Worm (Caenorhabditis elegans) whole organism, L4 larva: ENCODE measurements around the gene F15E6.5.

Source experiments
- T20F7.1 ChIP-seq: fragments of 200-800 bp; sonication (Bioruptor generic); optimal IDR thresholded peaks from 2 replicates; lab custom pipeline; 2018; ENCODE audit warnings: mild to moderate bottlenecking, missing genetic modification characterization, missing compliant biosample characterization
- Y5F2A.4 ChIP-seq: fragments of 200-800 bp; sonication (Bioruptor generic); optimal IDR thresholded peaks from 2 replicates; lab custom pipeline; 2018; ENCODE audit warnings: mild to moderate bottlenecking, missing genetic modification characterization, missing compliant biosample characterization
- Y75B8A.6 ChIP-seq: fragments of 200-800 bp; sonication (Bioruptor generic); IDR thresholded peaks from 2 replicates; pipeline ENCODE4 v1.3.6; 2022; ENCODE audit warnings: missing genetic modification reagents, missing genetic modification characterization, missing compliant biosample characterization
- aly-2 ChIP-seq: sonication (generic microtip); optimal IDR thresholded peaks from 2 replicates; lab custom pipeline; 2018; ENCODE audit warnings: missing biosample characterization, missing genetic modification characterization
- ama-1 ChIP-seq: fragments of 150-350 bp; optimal IDR thresholded peaks from 2 replicates; lab custom pipeline; 2014; ENCODE audit warnings: inconsistent platforms, mixed read lengths
- attf-4 ChIP-seq: sonication (generic microtip); optimal IDR thresholded peaks from 3 replicates; lab custom pipeline; 2017; ENCODE audit warnings: missing biosample characterization, missing genetic modification characterization
- ceh-28 ChIP-seq: fragments of 150-350 bp; optimal IDR thresholded peaks from 2 replicates; lab custom pipeline; 2014; ENCODE audit warnings: missing biosample characterization, missing genetic modification reagents, missing genetic modification characterization
- ceh-32 ChIP-seq: sonication (generic microtip); optimal IDR thresholded peaks from 2 replicates; lab custom pipeline; 2016; ENCODE audit warnings: mild to moderate bottlenecking, missing genetic modification characterization, missing compliant biosample characterization; ENCODE audit not compliant: poor library complexity
- cey-2 ChIP-seq: sonication (generic microtip); optimal IDR thresholded peaks from 3 replicates; lab custom pipeline; 2017; ENCODE audit warnings: missing genetic modification characterization, mild to moderate bottlenecking, missing compliant biosample characterization, antibody characterized with exemption, borderline replicate concordance; ENCODE audit not compliant: insufficient read depth
- daf-16 ChIP-seq, 3 experiments: sonication (generic microtip); optimal IDR thresholded peaks; 2 replicates each; lab custom pipeline; 2016 to 2017; ENCODE audit warnings: missing genetic modification characterization in 3 of 3, missing genetic modification reagents in 3 of 3, mild to moderate bottlenecking in 2 of 3, missing compliant biosample characterization in 2 of 3, missing biosample characterization in 1 of 3, moderate library complexity in 1 of 3
- daf-19 ChIP-seq: fragments of 200-800 bp; sonication (Bioruptor generic); conservative IDR thresholded peaks from 2 replicates; pipeline ENCODE4 v1.3.6; 2022; ENCODE audit warnings: missing genetic modification characterization, missing compliant biosample characterization
- dmd-6 ChIP-seq: fragments of 200-800 bp; sonication (Bioruptor generic); IDR thresholded peaks from 2 replicates; pipeline ENCODE4 v1.3.6; 2022; ENCODE audit warnings: missing genetic modification reagents, missing genetic modification characterization, missing compliant biosample characterization
- dmd-8 ChIP-seq: fragments of 200-800 bp; sonication (Bioruptor generic); IDR thresholded peaks from 2 replicates; pipeline ENCODE4 v1.3.6; 2022; ENCODE audit warnings: missing genetic modification characterization, missing compliant biosample characterization
- duxl-1 ChIP-seq: sonication (generic microtip); optimal IDR thresholded peaks from 2 replicates; lab custom pipeline; 2016; ENCODE audit warnings: mild to moderate bottlenecking, missing genetic modification characterization, moderate library complexity, missing compliant biosample characterization; ENCODE audit not compliant: poor library complexity
- fos-1 ChIP-seq: fragments of 150-350 bp; optimal IDR thresholded peaks from 2 replicates; lab custom pipeline; 2014; ENCODE audit warnings: missing biosample characterization, missing genetic modification characterization
- gei-8 ChIP-seq: fragments of 200-800 bp; sonication (Bioruptor generic); optimal IDR thresholded peaks from 2 replicates; lab custom pipeline; 2018; ENCODE audit warnings: mild to moderate bottlenecking, missing genetic modification characterization, missing compliant biosample characterization
- hlh-11 ChIP-seq: fragments of 200-800 bp; sonication (Bioruptor generic); optimal IDR thresholded peaks from 2 replicates; lab custom pipeline; 2018; ENCODE audit warnings: mild to moderate bottlenecking, missing genetic modification characterization, missing compliant biosample characterization
- hlh-30 ChIP-seq: sonication (generic microtip); optimal IDR thresholded peaks from 2 replicates; lab custom pipeline; 2017; ENCODE audit warnings: antibody characterized with exemption, mild to moderate bottlenecking, missing genetic modification characterization, missing compliant biosample characterization; ENCODE audit not compliant: insufficient read depth
- lin-13 ChIP-seq: fragments of 150-350 bp; optimal IDR thresholded peaks from 2 replicates; lab custom pipeline; 2014; ENCODE audit warnings: missing biosample characterization, missing genetic modification reagents, missing genetic modification characterization
- lin-29 ChIP-seq: fragments of 200-800 bp; sonication (Bioruptor generic); IDR thresholded peaks from 2 replicates; pipeline ENCODE4 v1.3.6; 2022; ENCODE audit warnings: missing genetic modification reagents, missing genetic modification characterization, missing compliant biosample characterization
- lin-39 ChIP-seq: fragments of 150-350 bp; optimal IDR thresholded peaks from 2 replicates; lab custom pipeline; 2014; ENCODE audit warnings: missing biosample characterization, missing genetic modification reagents, missing genetic modification characterization
- lsy-2 ChIP-seq, 2 experiments: fragments of 150-350 bp in 1 of 2; sonication (generic microtip) in 1 of 2; optimal IDR thresholded peaks; 2 replicates each; lab custom pipeline; 2014 to 2017; ENCODE audit warnings: missing biosample characterization in 2 of 2, missing genetic modification characterization in 2 of 2
- madf-9 ChIP-seq: fragments of 200-800 bp; sonication (Bioruptor generic); conservative IDR thresholded peaks from 2 replicates; pipeline ENCODE4 v1.3.6; 2022; ENCODE audit warnings: missing genetic modification reagents, missing genetic modification characterization, missing compliant biosample characterization
- mxl-2 ChIP-seq: fragments of 200-800 bp; sonication (Bioruptor generic); conservative IDR thresholded peaks from 2 replicates; pipeline ENCODE4 v1.3.6; 2022; ENCODE audit warnings: missing genetic modification reagents, missing genetic modification characterization, missing compliant biosample characterization
- nhr-11 ChIP-seq: fragments of 150-350 bp; optimal IDR thresholded peaks from 2 replicates; lab custom pipeline; 2014; ENCODE audit warnings: missing biosample characterization, missing genetic modification characterization
- nhr-237 ChIP-seq: sonication (generic microtip); optimal IDR thresholded peaks from 2 replicates; lab custom pipeline; 2017; ENCODE audit warnings: missing biosample characterization, missing genetic modification characterization
- nhr-28 ChIP-seq: fragments of 150-350 bp; optimal IDR thresholded peaks from 2 replicates; lab custom pipeline; 2014; ENCODE audit warnings: missing biosample characterization, missing genetic modification characterization
- nhr-42 ChIP-seq: fragments of 200-800 bp; sonication (Bioruptor generic); IDR thresholded peaks from 2 replicates; pipeline ENCODE4 v1.3.6; 2022; ENCODE audit warnings: missing genetic modification characterization, missing compliant biosample characterization
- nhr-48 ChIP-seq: sonication (generic microtip); optimal IDR thresholded peaks from 2 replicates; lab custom pipeline; 2016; ENCODE audit warnings: mild to moderate bottlenecking, missing genetic modification characterization, missing compliant biosample characterization
- nhr-76 ChIP-seq: fragments of 150-350 bp; optimal IDR thresholded peaks from 2 replicates; lab custom pipeline; 2014; ENCODE audit warnings: missing biosample characterization, missing genetic modification characterization
- nhr-77 ChIP-seq: fragments of 150-350 bp; optimal IDR thresholded peaks from 2 replicates; lab custom pipeline; 2014; ENCODE audit warnings: missing biosample characterization, missing genetic modification characterization
- pqm-1 ChIP-seq: sonication (generic microtip); optimal IDR thresholded peaks from 2 replicates; lab custom pipeline; 2017; ENCODE audit warnings: missing biosample characterization, missing genetic modification characterization
- rbr-2 ChIP-seq: sonication (generic microtip); optimal IDR thresholded peaks from 2 replicates; lab custom pipeline; 2016; ENCODE audit warnings: missing genotype, missing genetic modification characterization, missing compliant biosample characterization
- saeg-2 ChIP-seq: fragments of 200-800 bp; sonication (Bioruptor generic); IDR thresholded peaks from 2 replicates; pipeline ENCODE4 v1.3.6; 2022; ENCODE audit warnings: missing genetic modification reagents, missing genetic modification characterization, missing compliant biosample characterization
- set-16 ChIP-seq: fragments of 200-800 bp; sonication (Bioruptor generic); IDR thresholded peaks from 2 replicates; pipeline ENCODE4 v1.3.6; 2022; ENCODE audit warnings: missing genetic modification reagents, missing genetic modification characterization, missing compliant biosample characterization
- skn-1 ChIP-seq: fragments of 150-350 bp; optimal IDR thresholded peaks from 2 replicates; lab custom pipeline; 2014; ENCODE audit warnings: missing biosample characterization, missing genetic modification characterization
- snpc-1.2 ChIP-seq: fragments of 200-800 bp; sonication (Bioruptor generic); IDR thresholded peaks from 2 replicates; pipeline ENCODE4 v1.3.6; 2022; ENCODE audit warnings: missing genetic modification reagents, missing genetic modification characterization, missing compliant biosample characterization
- snpc-4 ChIP-seq: fragments of 150-350 bp; optimal IDR thresholded peaks from 2 replicates; lab custom pipeline; 2014; ENCODE audit warnings: missing biosample characterization, missing genetic modification characterization
- spr-3 ChIP-seq: fragments of 200-800 bp; sonication (Bioruptor generic); optimal IDR thresholded peaks from 2 replicates; lab custom pipeline; 2018; ENCODE audit warnings: mild to moderate bottlenecking, missing genetic modification characterization, missing compliant biosample characterization
- unc-62 ChIP-seq, 3 experiments: fragments of 150-350 bp in 1 of 3; sonication (generic microtip); optimal IDR thresholded peaks in 2 of 3; peaks in 1 of 3; 1 replicate in 1 of 3; 2 replicates in 2 of 3; lab custom pipeline; 2014 to 2017; ENCODE audit warnings: missing biosample characterization in 3 of 3, missing genetic modification characterization in 3 of 3, missing genetic modification reagents in 3 of 3, missing genotype in 1 of 3
- vab-7 ChIP-seq: fragments of 200-800 bp; sonication (Bioruptor generic); IDR thresholded peaks from 2 replicates; pipeline ENCODE4 v1.3.6; 2022; ENCODE audit warnings: missing genetic modification reagents, missing genetic modification characterization, missing compliant biosample characterization
- zag-1 ChIP-seq: fragments of 150-350 bp; optimal IDR thresholded peaks from 2 replicates; lab custom pipeline; 2014; ENCODE audit warnings: missing biosample characterization, missing genetic modification characterization
- zfp-2 ChIP-seq: sonication (generic microtip); optimal IDR thresholded peaks from 2 replicates; lab custom pipeline; 2016; ENCODE audit warnings: mild to moderate bottlenecking, missing genetic modification characterization, missing compliant biosample characterization
- zfp-3 ChIP-seq: fragments of 200-800 bp; sonication (Bioruptor generic); conservative IDR thresholded peaks from 2 replicates; pipeline ENCODE4 v1.3.6; 2022; ENCODE audit warnings: missing genetic modification reagents, missing genetic modification characterization, missing compliant biosample characterization
- zip-2 ChIP-seq: fragments of 150-350 bp; optimal IDR thresholded peaks from 2 replicates; lab custom pipeline; 2014; ENCODE audit warnings: missing biosample characterization, missing genetic modification characterization

Gene F15E6.5

DNA sequence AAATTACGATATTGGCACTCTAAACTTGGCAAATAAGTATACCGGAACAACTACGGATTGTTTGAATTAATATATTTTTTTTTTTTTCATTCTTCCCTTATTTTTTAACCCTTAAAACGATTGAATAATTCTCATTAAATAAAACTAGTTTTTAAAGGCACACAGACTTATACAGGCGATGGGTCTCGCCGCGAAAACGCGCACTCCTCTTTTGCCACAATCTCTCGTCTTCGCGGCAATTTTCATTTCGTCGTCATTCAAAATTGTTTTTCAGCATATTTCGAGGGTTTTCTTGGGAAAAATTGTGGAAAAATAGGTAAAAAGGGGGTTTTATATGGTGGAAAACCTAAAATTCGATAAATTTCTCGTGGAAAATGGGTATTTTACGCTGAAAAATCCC, 42.0 kb upstream of the F15E6.5 start (continued):
- TF ChIP-seq hlh-30 (tag; lab: Kevin White, UChicago) (no peak), zip-2 (tag; lab: Kevin White, UChicago) (no peak), madf-9 (GFP tag; lab: Robert Waterston, UW) (no peak), lin-29 (GFP tag; lab: Robert Waterston, UW) (no peak), Y5F2A.4 (GFP tag; lab: Kevin White, UChicago) (no peak), fos-1 (tag; lab: Kevin White, UChicago) (no peak), spr-3 (no peak), skn-1 (tag; lab: Kevin White, UChicago) (no peak), lin-39 (tag; lab: Kevin White, UChicago) (no peak), daf-19 (GFP tag; lab: Robert Waterston, UW) (no peak), zfp-3 (no peak), nhr-77 (tag; lab: Kevin White, UChicago) (no peak)

DNA sequence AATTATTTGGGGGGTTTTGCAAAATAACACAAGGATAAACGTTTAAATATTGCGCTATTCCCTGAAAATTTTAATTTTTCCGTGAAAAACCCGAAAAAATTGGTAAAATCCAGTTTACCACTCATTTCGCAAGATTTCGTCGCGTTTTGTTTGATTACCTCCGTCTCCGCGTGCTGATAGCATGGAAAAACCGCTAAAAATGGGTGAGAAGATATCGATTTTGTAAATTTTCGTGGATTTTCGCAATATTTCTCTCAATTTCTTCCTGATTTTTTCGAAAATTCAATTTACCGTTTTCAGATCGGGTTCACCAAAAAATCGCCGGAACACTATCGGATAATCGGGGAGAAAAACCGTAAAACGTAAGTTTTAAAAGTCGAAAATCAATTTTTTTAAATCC, 41.6 kb upstream of the F15E6.5 start, which contains the start of gene ama-1:
Gene ama-1, plus strand, starts transcription at position 301 of the 400 bp plus-strand sequence.
- TF ChIP-seq daf-19 (GFP tag; lab: Robert Waterston, UW) = no peak
- no peak for TF ChIP-seq T20F7.1 (GFP tag; lab: Kevin White, UChicago)
- TF ChIP-seq nhr-28 (tag; lab: Kevin White, UChicago) = no peak
- TF ChIP-seq, all 104 proteins: peak for 0

- TF ChIP-seq lsy-2 (tag; optimal IDR thresholded peaks at IDR 0.05; lab: Kevin White, UChicago) (no peak), nhr-11 (tag; lab: Kevin White, UChicago) (no peak), zfp-2 (tag; lab: Kevin White, UChicago) (no peak), mxl-2 (GFP tag; lab: Robert Waterston, UW) (no peak), set-16 (GFP tag; lab: Robert Waterston, UW) (peak; percentile 77), zfp-3 (no peak)
Observed at ce11 chrIV:4254989-4255582, 34.3 kb upstream of the F15E6.5 start.

DNA sequence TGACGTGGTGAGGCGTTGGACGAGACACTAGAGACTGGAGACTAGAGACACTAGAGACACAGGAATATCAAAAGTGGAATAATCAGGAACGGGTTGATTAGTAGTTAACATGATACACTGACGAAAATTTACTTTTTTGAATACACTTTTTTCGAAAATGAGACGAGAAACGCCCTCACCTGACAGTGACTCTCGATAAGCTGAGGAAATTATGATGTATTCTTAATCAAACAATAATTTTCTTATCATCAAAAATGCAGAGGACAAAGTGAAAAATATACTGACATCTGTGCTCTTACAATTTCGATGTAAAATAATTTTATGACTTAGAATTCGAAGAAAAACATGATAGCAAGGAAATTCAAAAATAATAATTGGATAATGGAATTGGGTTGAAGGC, 29.9 kb upstream of the F15E6.5 start:
- TF ChIP-seq cey-2 (tag; lab: Kevin White, UChicago) (no peak), nhr-42 (GFP tag; lab: Robert Waterston, UW) (no peak), unc-62 (GFP tag; optimal IDR thresholded peaks at IDR 0.05 in 1 of 2; lab: Kevin White, UChicago) (peak in 1 of 2 experiments; percentile 70), unc-62 (tag; optimal IDR thresholded peaks at IDR 0.05; lab: Kevin White, UChicago) (no peak), dmd-6 (peak; percentile 58), lin-13 (GFP tag; lab: Kevin White, UChicago) (no peak), nhr-48 (no peak), aly-2 (no peak), ceh-32 (tag; lab: Kevin White, UChicago) (no peak), saeg-2 (GFP tag; lab: Robert Waterston, UW) (no peak), rbr-2 (tag; lab: Kevin White, UChicago) (no peak), ceh-28 (tag; lab: Kevin White, UChicago) (no peak), nhr-237 (tag; lab: Kevin White, UChicago) (no peak), hlh-11 (tag; lab: Kevin White, UChicago) (peak; percentile 19), duxl-1 (tag; lab: Kevin White, UChicago) (no peak), daf-16 (GFP tag; optimal IDR thresholded peaks at IDR 0.05; lab: Kevin White, UChicago) (no peak), daf-16 (tag; optimal IDR thresholded peaks at IDR 0.05; lab: Kevin White, UChicago) (no peak), Y75B8A.6 (GFP tag; lab: Robert Waterston, UW) (no peak), pqm-1 (tag; lab: Kevin White, UChicago) (peak; percentile 74), attf-4 (tag; lab: Kevin White, UChicago) (no peak), zag-1 (tag; lab: Kevin White, UChicago) (no peak), daf-19 (GFP tag; lab: Robert Waterston, UW) (no peak), dmd-8 (no peak), snpc-4 (tag; lab: Kevin White, UChicago) (no peak), snpc-1.2 (GFP tag; lab: Robert Waterston, UW) (no peak), ama-1 (lab: Kevin White, UChicago) (no peak), gei-8 (GFP tag; lab: Kevin White, UChicago) (no peak), nhr-11 (tag; lab: Kevin White, UChicago) (no peak), vab-7 (GFP tag; lab: Robert Waterston, UW) (no peak), nhr-76 (no peak), nhr-28 (tag; lab: Kevin White, UChicago) (peak; percentile 45)
